Fruit fly (Drosophila melanogaster) Kc167 (cell line): ENCODE measurements around the gene retm.

Source experiments
- Myc ChIP-seq: fragments of >200 bp; optimal IDR thresholded peaks from 2 replicates; lab custom pipeline; 2017; ENCODE audit warnings: missing external identifiers
- Sin3A ChIP-seq: fragments of >200 bp; optimal IDR thresholded peaks from 2 replicates; lab custom pipeline; 2018; ENCODE audit warnings: missing external identifiers
- h ChIP-seq: fragments of >200 bp; optimal IDR thresholded peaks from 3 replicates; lab custom pipeline; 2018; ENCODE audit warnings: missing external identifiers
- insv ChIP-seq: fragments of >200 bp; optimal IDR thresholded peaks from 3 replicates; lab custom pipeline; 2018; ENCODE audit warnings: missing external identifiers
- psq ChIP-seq: fragments of >200 bp; optimal IDR thresholded peaks from 2 replicates; lab custom pipeline; 2017; ENCODE audit warnings: missing external identifiers
- ttk ChIP-seq: sonication (Bioruptor generic); optimal IDR thresholded peaks from 2 replicates; lab custom pipeline; 2017; ENCODE audit warnings: missing external identifiers

The retm gene

dm6 chr2L:6455032-6455954 lies at the start of gene retm:
TSS of gene retm (minus strand) at chr2L:6455929.
- no peak for TF ChIP-seq psq (lab: Kevin White, UChicago)
- TF ChIP-seq Myc (lab: Kevin White, UChicago): no peak
- TF ChIP-seq ttk: no peak
- no peak for TF ChIP-seq Sin3A (lab: Kevin White, UChicago)
- TF ChIP-seq insv (lab: Kevin White, UChicago): no peak
- TF ChIP-seq h (lab: Kevin White, UChicago): no peak

dm6 chr2L:6503724-6504037 lies 48.0 kb upstream of the retm start:
- no peak for TF ChIP-seq psq (lab: Kevin White, UChicago)
- TF ChIP-seq insv (lab: Kevin White, UChicago): no peak
- TF ChIP-seq ttk: no peak
- no peak for TF ChIP-seq Myc (lab: Kevin White, UChicago)
- TF ChIP-seq h (lab: Kevin White, UChicago): no peak
- no peak for TF ChIP-seq Sin3A (lab: Kevin White, UChicago)

- TF ChIP-seq Sin3A (lab: Kevin White, UChicago) (no peak), h (lab: Kevin White, UChicago) (no peak), insv (lab: Kevin White, UChicago) (no peak), ttk (no peak), Myc (lab: Kevin White, UChicago) (no peak)
These were observed 47.4 kb upstream of the retm start for dm6 chr2L:6502887-6503723.

dm6 chr2L:6500648-6501325 lies 45.1 kb upstream of the retm start:
- TF ChIP-seq Sin3A (lab: Kevin White, UChicago): no peak
- no peak for TF ChIP-seq insv (lab: Kevin White, UChicago)
- TF ChIP-seq ttk: no peak
- no peak for TF ChIP-seq Myc (lab: Kevin White, UChicago)
- no peak for TF ChIP-seq psq (lab: Kevin White, UChicago)
- no peak for TF ChIP-seq h (lab: Kevin White, UChicago)

- TF ChIP-seq h (lab: Kevin White, UChicago) (no peak), psq (lab: Kevin White, UChicago) (no peak), insv (lab: Kevin White, UChicago) (no peak)
These were observed 42.7 kb upstream of the retm start, which contains the start of gene CG31637 for dm6 chr2L:6498448-6498847. TSS of gene CG31637 (plus strand) at chr2L:6498647.

- no peak for TF ChIP-seq insv (lab: Kevin White, UChicago)
- TF ChIP-seq Myc (lab: Kevin White, UChicago): no peak
- no peak for TF ChIP-seq psq (lab: Kevin White, UChicago)
- TF ChIP-seq Sin3A (lab: Kevin White, UChicago): no peak
- no peak for TF ChIP-seq h (lab: Kevin White, UChicago)
- TF ChIP-seq ttk: no peak
These were observed 41.0 kb upstream of the retm start, which contains the start of gene CG9550 for dm6 chr2L:6496753-6497152. TSS of gene CG9550 (plus strand) at chr2L:6497053.

- no peak for TF ChIP-seq ttk
- no peak for TF ChIP-seq Myc (lab: Kevin White, UChicago)
- no peak for TF ChIP-seq psq (lab: Kevin White, UChicago)
- TF ChIP-seq insv (lab: Kevin White, UChicago): no peak
- no peak for TF ChIP-seq Sin3A (lab: Kevin White, UChicago)
- TF ChIP-seq h (lab: Kevin White, UChicago): no peak
These were observed 38.7 kb upstream of the retm start, which contains the start of gene CG9547 for dm6 chr2L:6494405-6494816. TSS of gene CG9547 (minus strand) at chr2L:6494532.

- TF ChIP-seq Sin3A (lab: Kevin White, UChicago) (no peak), ttk (no peak), psq (lab: Kevin White, UChicago) (no peak), h (lab: Kevin White, UChicago) (no peak), Myc (lab: Kevin White, UChicago) (no peak), insv (lab: Kevin White, UChicago) (no peak)
These were observed 35.1 kb upstream of the retm start, which contains the start of the genes Phf5a and CG31638 for dm6 chr2L:6490783-6491249. TSS of gene Phf5a (minus strand) at chr2L:6490843. TSS of gene CG31638 (plus strand) at chr2L:6491061.

dm6 chr2L:6488676-6489140 lies 33.0 kb upstream of the retm start, which contains the start of the genes KFase and epsilonCOP:
TSS of gene KFase (minus strand) at chr2L:6488756.
TSS of gene epsilonCOP (plus strand) at chr2L:6489090.
- no peak for TF ChIP-seq Myc (lab: Kevin White, UChicago)
- TF ChIP-seq Sin3A (lab: Kevin White, UChicago): no peak
- TF ChIP-seq h (lab: Kevin White, UChicago): no peak
- TF ChIP-seq ttk: no peak
- TF ChIP-seq psq (lab: Kevin White, UChicago): no peak
- TF ChIP-seq insv (lab: Kevin White, UChicago): no peak

dm6 chr2L:6481310-6481738 lies 25.6 kb upstream of the retm start:
- TF ChIP-seq Myc (lab: Kevin White, UChicago) (no peak), Sin3A (lab: Kevin White, UChicago) (no peak), h (lab: Kevin White, UChicago) (no peak), psq (lab: Kevin White, UChicago) (no peak), insv (lab: Kevin White, UChicago) (no peak), ttk (no peak)
